Worm (Caenorhabditis elegans) whole organism, L4/young adult: ENCODE results near the gene sut-1.

ENCODE experiments used
- W03F9.2 ChIP-seq: fragments of 150-350 bp; optimal IDR thresholded peaks from 2 replicates; lab custom pipeline; 2014; ENCODE audit warnings: missing biosample characterization, missing genetic modification characterization
- him-1 ChIP-seq: sonication (generic microtip); optimal IDR thresholded peaks from 2 replicates; lab custom pipeline; 2016; ENCODE audit warnings: missing genotype, missing genetic modification reagents, missing genetic modification characterization, missing compliant biosample characterization

DNA sequence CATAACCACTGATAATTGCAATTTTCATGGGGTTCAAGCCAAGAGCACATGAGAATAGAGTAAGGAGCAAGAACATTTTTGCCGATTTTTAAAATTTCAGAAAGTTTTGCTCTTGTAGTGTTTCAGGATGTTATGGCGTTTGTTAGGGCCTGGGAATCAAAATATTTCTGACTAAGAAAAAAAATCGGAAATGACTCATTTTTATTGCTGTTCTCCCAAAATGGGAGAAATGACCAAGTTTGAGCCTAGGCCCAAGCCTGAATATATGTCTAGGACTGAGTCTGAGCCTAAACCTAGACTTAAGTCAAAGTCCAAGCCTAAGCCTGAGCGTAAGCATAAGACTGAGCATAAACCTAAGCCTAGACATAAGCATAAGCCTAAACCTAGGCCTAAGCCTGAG, 18.7 kb downstream of the sut-1 start, which contains the start of gene T13B5.9:
- TF ChIP-seq W03F9.2 (tag; lab: Kevin White, UChicago): no peak
- TF ChIP-seq him-1 (tag; lab: Kevin White, UChicago): no peak
